Fruit fly (Drosophila melanogaster) whole organism, wandering third instar larva: ENCODE results near the gene CG6144.

Experiments used
- Abd-B ChIP-seq: fragments of >200 bp; optimal IDR thresholded peaks from 2 replicates; lab custom pipeline; 2017; ENCODE audit warnings: missing biosample characterization, missing genetic modification characterization
- CG32264 ChIP-seq: fragments of 200-800 bp; sonication (Bioruptor generic); optimal IDR thresholded peaks from 2 replicates; lab custom pipeline; 2016; ENCODE audit warnings: missing biosample characterization, missing genetic modification characterization
- CG9705 ChIP-seq: fragments of 200-800 bp; sonication (Bioruptor generic); optimal IDR thresholded peaks from 2 replicates; lab custom pipeline; 2018; ENCODE audit warnings: missing biosample characterization, mild to moderate bottlenecking, missing genetic modification characterization
- CrebA ChIP-seq: fragments of 200-800 bp; sonication (Bioruptor generic); optimal IDR thresholded peaks from 2 replicates; lab custom pipeline; 2016; ENCODE audit warnings: missing biosample characterization, mild to moderate bottlenecking, missing genetic modification characterization, borderline replicate concordance
- Dfd ChIP-seq: fragments of >200 bp; optimal IDR thresholded peaks from 2 replicates; lab custom pipeline; 2017; ENCODE audit warnings: missing biosample characterization, missing genetic modification characterization
- Dif ChIP-seq: fragments of 200-275, 200-300 bp; sonication (Bioruptor generic); optimal IDR thresholded peaks from 2 replicates; lab custom pipeline; 2018; ENCODE audit warnings: missing biosample characterization, missing genetic modification characterization; ENCODE audit not compliant: partially characterized antibody
- GATAd ChIP-seq: sonication (Bioruptor generic); optimal IDR thresholded peaks from 2 replicates; lab custom pipeline; 2016; ENCODE audit warnings: missing biosample characterization, missing genetic modification characterization
- HLH106 ChIP-seq: fragments of 200-800 bp; optimal IDR thresholded peaks from 3 replicates; lab custom pipeline; 2019; ENCODE audit warnings: missing biosample characterization, mild to moderate bottlenecking, missing genetic modification characterization, moderate library complexity
- Hnf4 ChIP-seq: fragments of 200-800 bp; sonication (Bioruptor generic); optimal IDR thresholded peaks from 2 replicates; lab custom pipeline; 2016; ENCODE audit warnings: missing biosample characterization, mild to moderate bottlenecking, missing genetic modification characterization
- Hr78 ChIP-seq: fragments of >200 bp; optimal IDR thresholded peaks from 2 replicates; lab custom pipeline; 2017; ENCODE audit warnings: missing biosample characterization, missing genetic modification characterization
- Hr83 ChIP-seq: fragments of 200-300 bp; sonication (Bioruptor generic); optimal IDR thresholded peaks from 2 replicates; lab custom pipeline; 2016; ENCODE audit warnings: missing biosample characterization, mild to moderate bottlenecking, missing genetic modification characterization, moderate library complexity; ENCODE audit not compliant: poor library complexity, severe bottlenecking
- Jra ChIP-seq: sonication (Bioruptor generic); optimal IDR thresholded peaks from 2 replicates; lab custom pipeline; 2016; ENCODE audit warnings: missing biosample characterization, missing genetic modification characterization
- Mio ChIP-seq: sonication (Bioruptor generic); optimal IDR thresholded peaks from 2 replicates; lab custom pipeline; 2016; ENCODE audit warnings: missing biosample characterization, missing genetic modification characterization
- Myc ChIP-seq: fragments of >200 bp; optimal IDR thresholded peaks from 2 replicates; lab custom pipeline; 2017
- N ChIP-seq: fragments of >200 bp; optimal IDR thresholded peaks from 2 replicates; lab custom pipeline; 2018; ENCODE audit warnings: missing biosample characterization, missing external identifiers, missing genetic modification characterization
- OdsH ChIP-seq: fragments of 200-800 bp; sonication (Bioruptor generic); optimal IDR thresholded peaks from 2 replicates; lab custom pipeline; 2016; ENCODE audit warnings: missing biosample characterization, mild to moderate bottlenecking, missing genetic modification characterization
- Rel ChIP-seq, 2 experiments: fragments of 200-800 bp; sonication (Bioruptor generic) in 1 of 2; optimal IDR thresholded peaks; 2 replicates in 1 of 2; 3 replicates in 1 of 2; lab custom pipeline; 2016 to 2019; ENCODE audit warnings: mild to moderate bottlenecking in 2 of 2, missing biosample characterization in 2 of 2, missing genetic modification characterization in 2 of 2, moderate library complexity in 1 of 2
- Sp1 ChIP-seq: fragments of 200-800 bp; sonication (Bioruptor generic); optimal IDR thresholded peaks from 3 replicates; lab custom pipeline; 2019; ENCODE audit warnings: missing biosample characterization, mild to moderate bottlenecking, missing genetic modification characterization, moderate library complexity
- Vsx2 ChIP-seq: fragments of 200-300, 225-300 bp; sonication (Bioruptor generic); optimal IDR thresholded peaks from 2 replicates; lab custom pipeline; 2018; ENCODE audit warnings: missing biosample characterization, missing genetic modification characterization; ENCODE audit not compliant: partially characterized antibody
- br ChIP-seq: fragments of 200-800 bp; sonication (Bioruptor generic); optimal IDR thresholded peaks from 2 replicates; lab custom pipeline; 2016; ENCODE audit warnings: missing biosample characterization, missing genetic modification characterization
- brk ChIP-seq: fragments of 200-800 bp; sonication (Bioruptor generic); optimal IDR thresholded peaks from 2 replicates; lab custom pipeline; 2016; ENCODE audit warnings: missing biosample characterization, mild to moderate bottlenecking, missing genetic modification characterization
- dl ChIP-seq, 2 experiments: fragments of 175-275, 200-275 bp in 1 of 2; fragments of 200-275 bp in 1 of 2; sonication (Bioruptor generic); optimal IDR thresholded peaks; lab custom pipeline; 2018; ENCODE audit warnings: mild to moderate bottlenecking in 2 of 2, missing biosample characterization in 2 of 2, missing genetic modification characterization in 2 of 2, moderate library complexity in 2 of 2; ENCODE audit not compliant: partially characterized antibody in 2 of 2, insufficient read depth in 1 of 2
- dmrt93B ChIP-seq: fragments of 200-800 bp; sonication (Bioruptor generic); optimal IDR thresholded peaks from 2 replicates; lab custom pipeline; 2018; ENCODE audit warnings: missing biosample characterization, mild to moderate bottlenecking, missing genetic modification characterization
- dsf ChIP-seq: sonication (Bioruptor generic); optimal IDR thresholded peaks from 2 replicates; lab custom pipeline; 2016; ENCODE audit warnings: missing biosample characterization, missing genetic modification characterization, borderline replicate concordance
- ey ChIP-seq: fragments of 200-800 bp; sonication (Bioruptor generic); optimal IDR thresholded peaks from 2 replicates; lab custom pipeline; 2016; ENCODE audit warnings: missing biosample characterization, missing genetic modification characterization
- foxo ChIP-seq, 2 experiments: fragments of 200-800 bp; sonication (Bioruptor generic); optimal IDR thresholded peaks; 2 replicates in 1 of 2; 3 replicates in 1 of 2; lab custom pipeline; 2016 to 2017; ENCODE audit warnings: missing biosample characterization in 2 of 2, missing genetic modification characterization in 2 of 2
- fru ChIP-seq: fragments of 200-800 bp; sonication (Bioruptor generic); optimal IDR thresholded peaks from 3 replicates; lab custom pipeline; 2016; ENCODE audit warnings: missing biosample characterization, mild to moderate bottlenecking, missing genetic modification characterization
- h ChIP-seq: fragments of 200-800 bp; sonication (Bioruptor generic); optimal IDR thresholded peaks from 3 replicates; lab custom pipeline; 2016; ENCODE audit warnings: missing biosample characterization, mild to moderate bottlenecking, missing genetic modification characterization
- jim ChIP-seq: fragments of 175-275, 200-325 bp; sonication (Bioruptor generic); optimal IDR thresholded peaks from 2 replicates; lab custom pipeline; 2016; ENCODE audit warnings: missing biosample characterization, mild to moderate bottlenecking, missing genetic modification characterization
- lola ChIP-seq: fragments of >200 bp; optimal IDR thresholded peaks from 2 replicates; lab custom pipeline; 2017; ENCODE audit warnings: missing biosample characterization, missing genetic modification characterization
- pan ChIP-seq: fragments of >200 bp; optimal IDR thresholded peaks from 2 replicates; lab custom pipeline; 2017
- psq ChIP-seq: fragments of 200-800 bp; sonication (Bioruptor generic); optimal IDR thresholded peaks from 3 replicates; lab custom pipeline; 2017; ENCODE audit warnings: missing biosample characterization, mild to moderate bottlenecking, missing genetic modification characterization, moderate library complexity
- rgr ChIP-seq: fragments of 200-800 bp; sonication (Bioruptor generic); optimal IDR thresholded peaks from 3 replicates; lab custom pipeline; 2016; ENCODE audit warnings: missing biosample characterization, mild to moderate bottlenecking, missing genetic modification characterization
- sage ChIP-seq: fragments of 200-800 bp; sonication (Bioruptor generic); optimal IDR thresholded peaks from 2 replicates; lab custom pipeline; 2016; ENCODE audit warnings: missing biosample characterization, mild to moderate bottlenecking, missing genetic modification characterization
- sv ChIP-seq: fragments of 200-800 bp; sonication (Bioruptor generic); optimal IDR thresholded peaks from 3 replicates; lab custom pipeline; 2016; ENCODE audit warnings: missing biosample characterization, missing genetic modification characterization
- tai ChIP-seq: sonication (Bioruptor generic); optimal IDR thresholded peaks from 2 replicates; lab custom pipeline; 2016; ENCODE audit warnings: missing biosample characterization, missing genetic modification characterization
- usp ChIP-seq: fragments of >200 bp; optimal IDR thresholded peaks from 2 replicates; lab custom pipeline; 2017; ENCODE audit warnings: missing biosample characterization, missing genetic modification characterization
- woc ChIP-seq: sonication (Bioruptor generic); optimal IDR thresholded peaks from 2 replicates; lab custom pipeline; 2016; ENCODE audit warnings: missing biosample characterization, mild to moderate bottlenecking, missing genetic modification characterization

CG6144 gene

DNA sequence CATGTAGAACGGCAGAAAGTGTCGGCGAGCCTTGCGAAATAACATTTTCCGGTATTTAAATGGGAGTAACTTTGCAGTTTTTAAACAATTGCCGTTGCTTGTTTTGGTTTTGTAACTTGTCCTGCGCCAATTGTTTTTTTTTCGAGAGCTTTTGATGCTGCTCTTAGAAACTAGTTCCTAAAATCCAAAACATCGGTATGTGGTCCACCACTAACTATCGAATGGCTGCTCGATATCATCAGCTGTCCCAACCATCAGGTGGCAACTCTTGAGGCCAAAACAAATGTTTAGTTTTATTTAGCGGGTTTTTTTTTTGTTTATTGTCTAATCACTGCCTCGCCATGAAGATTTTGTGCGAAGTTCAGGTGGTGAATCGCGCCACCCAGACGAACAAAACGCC lies 28.6 kb downstream of the CG6144 start, which contains the start of the genes Fatp1 and Lrr47:
Fatp1 (minus strand) TSS at position 134 of the 400 bp plus-strand sequence.
Lrr47 (plus strand) TSS at position 251 of the 400 bp plus-strand sequence.
- TF ChIP-seq sage (GFP tag; lab: Kevin White, UChicago): no peak
- peak; percentile 46 for TF ChIP-seq Hr83 (GFP tag; lab: Kevin White, UChicago)
- TF ChIP-seq woc (GFP tag; lab: Kevin White, UChicago): peak; percentile 25
- TF ChIP-seq fru: peak; percentile 20
- no peak for TF ChIP-seq jim (GFP tag; lab: Kevin White, UChicago)
- no peak for TF ChIP-seq h (GFP tag; lab: Kevin White, UChicago)
- TF ChIP-seq Vsx2: no peak
- no peak for TF ChIP-seq Rel (GFP tag; optimal IDR thresholded peaks at IDR 0.05; lab: Kevin White, UChicago)
- no peak for TF ChIP-seq Rel (tag; optimal IDR thresholded peaks at IDR 0.05; lab: Kevin White, UChicago)

DNA sequence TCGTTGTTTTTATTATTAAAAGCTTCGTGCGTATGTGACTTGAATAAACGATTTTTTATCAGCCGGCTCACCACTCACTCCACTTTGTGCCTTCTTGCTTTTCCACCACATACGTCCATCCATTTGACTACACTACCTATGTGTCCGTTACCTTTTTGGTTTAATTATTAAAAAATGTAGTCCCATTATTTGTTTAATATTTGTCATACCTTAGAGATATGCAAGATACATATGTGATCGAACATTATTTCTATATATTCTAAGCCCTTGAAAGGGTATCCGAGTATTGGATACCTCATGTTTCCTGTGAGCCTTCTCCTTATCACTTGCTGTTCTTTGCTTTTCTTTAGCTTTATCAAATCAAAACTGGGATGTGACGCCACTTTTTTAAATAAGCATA lies 30.7 kb downstream of the CG6144 start:
- TF ChIP-seq Dfd (GFP tag; lab: Kevin White, UChicago) (no peak), Jra (GFP tag; lab: Kevin White, UChicago) (no peak), Rel (GFP tag; optimal IDR thresholded peaks at IDR 0.05; lab: Kevin White, UChicago) (no peak), Rel (tag; optimal IDR thresholded peaks at IDR 0.05; lab: Kevin White, UChicago) (peak; percentile 21), psq (GFP tag; lab: Kevin White, UChicago) (peak; percentile 73), Vsx2 (no peak), HLH106 (tag; lab: Kevin White, UChicago) (peak; percentile 84), Myc (lab: Kevin White, UChicago) (no peak), dmrt93B (GFP tag; lab: Kevin White, UChicago) (peak; percentile 53), GATAd (GFP tag; lab: Kevin White, UChicago) (no peak), CG9705 (GFP tag; lab: Kevin White, UChicago) (peak; percentile 10), N (GFP tag; lab: Kevin White, UChicago) (no peak), sv (GFP tag; lab: Kevin White, UChicago) (no peak), h (GFP tag; lab: Kevin White, UChicago) (peak; percentile 90), dl (GFP tag; optimal IDR thresholded peaks at IDR 0.05; lab: Kevin White, UChicago; ENCODE audit: insufficient read depth in 1 of 2, partially characterized antibody in 2 of 2) (no peak), lola (GFP tag; lab: Kevin White, UChicago) (no peak), Hnf4 (GFP tag; lab: Kevin White, UChicago) (peak; percentile 81), rgr (peak; percentile 81), Hr78 (GFP tag; lab: Kevin White, UChicago) (no peak), Sp1 (GFP tag; lab: Kevin White, UChicago) (peak; percentile 78), jim (GFP tag; lab: Kevin White, UChicago) (no peak), foxo (GFP tag; optimal IDR thresholded peaks at IDR 0.05; lab: Kevin White, UChicago) (peak; percentile 10 to 82), Dif (GFP tag; lab: Kevin White, UChicago) (no peak), br (GFP tag; lab: Kevin White, UChicago) (peak; percentile 80), brk (GFP tag; lab: Kevin White, UChicago) (peak; percentile 50), pan (lab: Kevin White, UChicago) (no peak), CrebA (GFP tag; lab: Kevin White, UChicago) (no peak), Mio (GFP tag; lab: Kevin White, UChicago) (no peak), Hr83 (GFP tag; lab: Kevin White, UChicago) (no peak), tai (GFP tag; lab: Kevin White, UChicago) (peak; percentile 34), Abd-B (no peak), usp (GFP tag; lab: Kevin White, UChicago) (no peak), sage (GFP tag; lab: Kevin White, UChicago) (peak; percentile 73), woc (GFP tag; lab: Kevin White, UChicago) (peak; percentile 44), OdsH (GFP tag; lab: Kevin White, UChicago) (peak; percentile 78), dsf (GFP tag; lab: Kevin White, UChicago) (peak; percentile 11), ey (GFP tag; lab: Kevin White, UChicago) (peak; percentile 84), CG32264 (GFP tag; lab: Kevin White, UChicago) (peak; percentile 53), fru (peak; percentile 84)
